In genomic region chrV:15071015-15071810, ce11 we compare ENCODE assay signal across 3 worm cellular contexts.
TF ChIP-seq lines count a peak whose summit lies in the region.

Gene unc-76 (plus strand): TSS chrV:15071760.

TF ChIP-seq in whole organism, L2 larva, 48 proteins besides CTCF, POLR2A, EP300 and RAD21 (continued from another document):
- TF ChIP-seq crh-2 (tag; optimal IDR thresholded peaks at IDR 0.05; lab: Kevin White, UChicago) (peak; percentile 88), ama-1 (optimal IDR thresholded peaks at IDR 0.05; lab: Kevin White, UChicago) (no peak), ztf-1 (GFP tag; conservative IDR thresholded peaks at IDR 0.05; lab: Robert Waterston, UW) (no peak), R02D3.7 (tag; optimal IDR thresholded peaks at IDR 0.05; lab: Kevin White, UChicago) (peak; percentile 13), unc-62 (GFP tag; optimal IDR thresholded peaks at IDR 0.05; lab: Kevin White, UChicago) (peak; percentile 6), aly-2 (tag; optimal IDR thresholded peaks at IDR 0.05; lab: Kevin White, UChicago) (no peak), nhr-23 (tag; optimal IDR thresholded peaks at IDR 0.05; lab: Kevin White, UChicago) (no peak), fos-1 (tag; optimal IDR thresholded peaks at IDR 0.05; lab: Kevin White, UChicago) (peak; percentile 68), mdl-1 (tag; optimal IDR thresholded peaks at IDR 0.05; lab: Kevin White, UChicago) (peak in 1 of 2 experiments; percentile 73), zag-1 (tag; optimal IDR thresholded peaks at IDR 0.05; lab: Kevin White, UChicago) (peak; percentile 79), ceh-16 (tag; optimal IDR thresholded peaks at IDR 0.05; lab: Kevin White, UChicago) (no peak), lsy-2 (tag; optimal IDR thresholded peaks at IDR 0.05; lab: Kevin White, UChicago) (peak; percentile 50 to 87), elt-3 (tag; optimal IDR thresholded peaks at IDR 0.05; lab: Kevin White, UChicago) (no peak), lin-39 (tag; optimal IDR thresholded peaks at IDR 0.05; lab: Kevin White, UChicago) (peak; percentile 47), nhr-21 (tag; optimal IDR thresholded peaks at IDR 0.05; lab: Kevin White, UChicago) (peak; percentile 45), nhr-129 (tag; optimal IDR thresholded peaks at IDR 0.05; lab: Kevin White, UChicago) (peak; percentile 92), egl-27 (tag; optimal IDR thresholded peaks at IDR 0.05; lab: Kevin White, UChicago) (peak; percentile 83), lin-13 (GFP tag; optimal IDR thresholded peaks at IDR 0.05; lab: Kevin White, UChicago) (peak; percentile 75), ceh-82 (tag; optimal IDR thresholded peaks at IDR 0.05; lab: Kevin White, UChicago) (no peak), sma-3 (GFP tag; optimal IDR thresholded peaks at IDR 0.05; lab: Kevin White, UChicago) (peak; percentile 33), unc-39 (tag; optimal IDR thresholded peaks at IDR 0.05; lab: Kevin White, UChicago) (peak; percentile 28)

TF ChIP-seq in whole organism, L4 larva, 104 proteins besides CTCF, POLR2A, EP300 and RAD21 (continued from another document and continues in another):
- peak in 1 of 2 experiments; percentile 23 for TF ChIP-seq daf-16 (GFP tag; optimal IDR thresholded peaks at IDR 0.05; lab: Kevin White, UChicago)
- peak; percentile 8 for TF ChIP-seq daf-16 (tag; optimal IDR thresholded peaks at IDR 0.05; lab: Kevin White, UChicago)
- no peak for TF ChIP-seq ama-1 (optimal IDR thresholded peaks at IDR 0.05; lab: Kevin White, UChicago)
- peak; percentile 2 to 31 for TF ChIP-seq mdl-1 (tag; optimal IDR thresholded peaks at IDR 0.05; lab: Kevin White, UChicago)
- no peak for TF ChIP-seq Y75B8A.6 (GFP tag; IDR thresholded peaks at IDR 0.05; lab: Robert Waterston, UW)
- no peak for TF ChIP-seq cey-2 (tag; optimal IDR thresholded peaks at IDR 0.05; lab: Kevin White, UChicago; ENCODE audit: borderline replicate concordance, insufficient read depth)
- no peak for TF ChIP-seq Y5F2A.4 (GFP tag; optimal IDR thresholded peaks at IDR 0.05; lab: Kevin White, UChicago)
- peak; percentile 72 for TF ChIP-seq ctbp-1 (GFP tag; IDR thresholded peaks at IDR 0.05; lab: Robert Waterston, UW)
- no peak for TF ChIP-seq ZK337.2 (GFP tag; IDR thresholded peaks at IDR 0.05; lab: Robert Waterston, UW)
- TF ChIP-seq gei-8 (GFP tag; optimal IDR thresholded peaks at IDR 0.05; lab: Kevin White, UChicago) = no peak
- TF ChIP-seq skn-1 (tag; optimal IDR thresholded peaks at IDR 0.05; lab: Kevin White, UChicago) = no peak
- TF ChIP-seq hif-1 (tag; optimal IDR thresholded peaks at IDR 0.05; lab: Kevin White, UChicago) = peak in 1 of 2 experiments; percentile 47
- TF ChIP-seq Y48G9A.11 (GFP tag; IDR thresholded peaks at IDR 0.05; lab: Robert Waterston, UW) = no peak
- peak; percentile 38; the same call in 1 of the 2 replicates for TF ChIP-seq dmd-6 (GFP tag; IDR thresholded peaks at IDR 0.05; lab: Robert Waterston, UW)
- 0 out of 2 replicates have a peak, but pooled peaks have one; percentile 32 for TF ChIP-seq arid-1 (GFP tag; conservative IDR thresholded peaks at IDR 0.05; lab: Robert Waterston, UW)
- no peak for TF ChIP-seq dmd-8 (GFP tag; IDR thresholded peaks at IDR 0.05; lab: Robert Waterston, UW)
- TF ChIP-seq nhr-28 (tag; optimal IDR thresholded peaks at IDR 0.05; lab: Kevin White, UChicago) = peak; percentile 55
- TF ChIP-seq aha-1 (tag; lab: Kevin White, UChicago) = peak; percentile 95
- TF ChIP-seq nhr-77 (tag; optimal IDR thresholded peaks at IDR 0.05; lab: Kevin White, UChicago) = no peak
- peak; percentile 41; the same call in 1 of the 2 replicates for TF ChIP-seq T26A8.4 (GFP tag; IDR thresholded peaks at IDR 0.05; lab: Robert Waterston, UW)
- no peak for TF ChIP-seq nhr-10 (tag; optimal IDR thresholded peaks at IDR 0.05; lab: Kevin White, UChicago)
- no peak for TF ChIP-seq ceh-32 (tag; optimal IDR thresholded peaks at IDR 0.05; lab: Kevin White, UChicago; ENCODE audit: poor library complexity)
- peak; percentile 23; the same call in 1 of the 2 replicates for TF ChIP-seq pha-4 (GFP tag; IDR thresholded peaks at IDR 0.05; lab: Robert Waterston, UW)
- peak; percentile 20 for TF ChIP-seq pha-4 (tag; optimal IDR thresholded peaks at IDR 0.05; lab: Kevin White, UChicago)
- TF ChIP-seq ceh-62 (tag; optimal IDR thresholded peaks at IDR 0.05; lab: Kevin White, UChicago) = no peak
- TF ChIP-seq nhr-48 (tag; optimal IDR thresholded peaks at IDR 0.05; lab: Kevin White, UChicago) = no peak
- TF ChIP-seq lsy-2 (tag; optimal IDR thresholded peaks at IDR 0.05; lab: Kevin White, UChicago) = peak; percentile 42 to 76
- TF ChIP-seq saeg-2 (GFP tag; IDR thresholded peaks at IDR 0.05; lab: Robert Waterston, UW) = no peak
- peak; percentile 48 for TF ChIP-seq mes-2 (tag; optimal IDR thresholded peaks at IDR 0.05; lab: Kevin White, UChicago; ENCODE audit: poor library complexity, severe bottlenecking)
- peak; percentile 27 for TF ChIP-seq dpl-1 (GFP tag; optimal IDR thresholded peaks at IDR 0.05; lab: Kevin White, UChicago)
- TF ChIP-seq nhr-11 (tag; optimal IDR thresholded peaks at IDR 0.05; lab: Kevin White, UChicago) = peak; percentile 72
- TF ChIP-seq ceh-82 (tag; optimal IDR thresholded peaks at IDR 0.05; lab: Kevin White, UChicago) = no peak
- TF ChIP-seq snpc-4 (tag; optimal IDR thresholded peaks at IDR 0.05; lab: Kevin White, UChicago) = no peak
- no peak for TF ChIP-seq fos-1 (tag; optimal IDR thresholded peaks at IDR 0.05; lab: Kevin White, UChicago)
- peak; percentile 87 for TF ChIP-seq nhr-6 (tag; optimal IDR thresholded peaks at IDR 0.05; lab: Kevin White, UChicago)
- no peak for TF ChIP-seq tag-97 (GFP tag; IDR thresholded peaks at IDR 0.05; lab: Robert Waterston, UW)
- no peak for TF ChIP-seq nhr-237 (tag; optimal IDR thresholded peaks at IDR 0.05; lab: Kevin White, UChicago)
- peak; percentile 92 for TF ChIP-seq fkh-10 (GFP tag; optimal IDR thresholded peaks at IDR 0.05; lab: Kevin White, UChicago)
- TF ChIP-seq zag-1 (tag; optimal IDR thresholded peaks at IDR 0.05; lab: Kevin White, UChicago) = peak; percentile 56
- TF ChIP-seq lin-13 (GFP tag; optimal IDR thresholded peaks at IDR 0.05; lab: Kevin White, UChicago) = peak; percentile 55
- TF ChIP-seq snpc-1.2 (GFP tag; IDR thresholded peaks at IDR 0.05; lab: Robert Waterston, UW) = no peak
- no peak for TF ChIP-seq lin-29 (GFP tag; IDR thresholded peaks at IDR 0.05; lab: Robert Waterston, UW)
- no peak for TF ChIP-seq madf-9 (GFP tag; conservative IDR thresholded peaks at IDR 0.05; lab: Robert Waterston, UW)
- TF ChIP-seq ceh-20 (GFP tag; IDR thresholded peaks at IDR 0.05; lab: Robert Waterston, UW) = peak; percentile 55
- TF ChIP-seq zip-11 (GFP tag; IDR thresholded peaks at IDR 0.05; lab: Robert Waterston, UW) = no peak
- no peak for TF ChIP-seq ZK546.5 (tag; optimal IDR thresholded peaks at IDR 0.05; lab: Kevin White, UChicago)
- TF ChIP-seq pqm-1 (tag; optimal IDR thresholded peaks at IDR 0.05; lab: Kevin White, UChicago) = no peak
- peak; percentile 48 for TF ChIP-seq hlh-30 (tag; optimal IDR thresholded peaks at IDR 0.05; lab: Kevin White, UChicago; ENCODE audit: insufficient read depth)
- no peak for TF ChIP-seq mdt-29 (GFP tag; IDR thresholded peaks at IDR 0.05; lab: Robert Waterston, UW)
- TF ChIP-seq nhr-76 (tag; optimal IDR thresholded peaks at IDR 0.05; lab: Kevin White, UChicago) = no peak
- no peak for TF ChIP-seq madf-5 (GFP tag; IDR thresholded peaks at IDR 0.05; lab: Robert Waterston, UW)
- TF ChIP-seq tra-1 (GFP tag; IDR thresholded peaks at IDR 0.05; lab: Robert Waterston, UW) = no peak
- no peak for TF ChIP-seq F26F4.8 (GFP tag; conservative IDR thresholded peaks at IDR 0.05; lab: Robert Waterston, UW)
- peak; percentile 68 for TF ChIP-seq hlh-11 (tag; optimal IDR thresholded peaks at IDR 0.05; lab: Kevin White, UChicago)
- no peak for TF ChIP-seq egl-27 (tag; optimal IDR thresholded peaks at IDR 0.05; lab: Kevin White, UChicago)
- no peak for TF ChIP-seq nhr-102 (tag; optimal IDR thresholded peaks at IDR 0.05; lab: Kevin White, UChicago)
- TF ChIP-seq unc-39 (tag; optimal IDR thresholded peaks at IDR 0.05; lab: Kevin White, UChicago) = no peak
- TF ChIP-seq vab-7 (GFP tag; IDR thresholded peaks at IDR 0.05; lab: Robert Waterston, UW) = no peak

TF ChIP-seq in whole organism, late embryonic, 69 proteins besides CTCF, POLR2A, EP300 and RAD21 (continued from another document):
- TF ChIP-seq ceh-48 (tag; optimal IDR thresholded peaks at IDR 0.05; lab: Kevin White, UChicago) = peak; percentile 52
- peak; percentile 84 for TF ChIP-seq tbx-2 (tag; optimal IDR thresholded peaks at IDR 0.05; lab: Kevin White, UChicago)
- TF ChIP-seq ceh-30 (tag; optimal IDR thresholded peaks at IDR 0.05; lab: Kevin White, UChicago) = no peak
- TF ChIP-seq zip-5 (tag; optimal IDR thresholded peaks at IDR 0.05; lab: Kevin White, UChicago) = no peak
- peak; percentile 89 for TF ChIP-seq rnt-1 (tag; optimal IDR thresholded peaks at IDR 0.05; lab: Kevin White, UChicago)
- peak; percentile 90 for TF ChIP-seq unc-42 (tag; optimal IDR thresholded peaks at IDR 0.05; lab: Kevin White, UChicago)
- TF ChIP-seq ceh-34 (tag; optimal IDR thresholded peaks at IDR 0.05; lab: Kevin White, UChicago) = peak; percentile 98
- TF ChIP-seq syd-9 (tag; optimal IDR thresholded peaks at IDR 0.05; lab: Kevin White, UChicago) = peak; percentile 24
- peak; percentile 89 for TF ChIP-seq nfya-1 (tag; optimal IDR thresholded peaks at IDR 0.05; lab: Kevin White, UChicago)
